Worm (Caenorhabditis elegans) whole organism, late embryonic: ENCODE data around the gene srw-127.

Experiments used
- T23F11.4 ChIP-seq: fragments of 200-800 bp; sonication (Bioruptor generic); optimal IDR thresholded peaks from 2 replicates; lab custom pipeline; 2018; ENCODE audit warnings: mild to moderate bottlenecking, missing genetic modification characterization, missing compliant biosample characterization
- che-1 ChIP-seq: sonication (generic microtip); optimal IDR thresholded peaks from 2 replicates; lab custom pipeline; 2016; ENCODE audit warnings: mild to moderate bottlenecking, missing genetic modification characterization, missing compliant biosample characterization
- dve-1 ChIP-seq: sonication (generic microtip); optimal IDR thresholded peaks from 2 replicates; lab custom pipeline; 2017; ENCODE audit warnings: antibody characterized with exemption, mild to moderate bottlenecking, missing genetic modification characterization, missing compliant biosample characterization
- fkh-6 ChIP-seq: sonication (generic microtip); optimal IDR thresholded peaks from 2 replicates; lab custom pipeline; 2016; ENCODE audit warnings: missing genetic modification characterization, missing compliant biosample characterization
- mec-3 ChIP-seq: sonication (generic microtip); optimal IDR thresholded peaks from 2 replicates; lab custom pipeline; 2016; ENCODE audit warnings: borderline replicate concordance, missing genetic modification characterization, missing compliant biosample characterization
- nfya-1 ChIP-seq: sonication (generic microtip); optimal IDR thresholded peaks from 2 replicates; lab custom pipeline; 2017; ENCODE audit warnings: missing genetic modification characterization, mild to moderate bottlenecking, missing compliant biosample characterization, antibody characterized with exemption, moderate library complexity
- npax-4 ChIP-seq: sonication (generic microtip); optimal IDR thresholded peaks from 2 replicates; lab custom pipeline; 2016; ENCODE audit warnings: missing genetic modification characterization, missing compliant biosample characterization
- pqm-1 ChIP-seq: sonication (generic microtip); optimal IDR thresholded peaks from 2 replicates; lab custom pipeline; 2016; ENCODE audit warnings: missing genetic modification characterization, missing compliant biosample characterization
- sox-4 ChIP-seq: sonication (generic microtip); optimal IDR thresholded peaks from 2 replicates; lab custom pipeline; 2017; ENCODE audit warnings: mild to moderate bottlenecking, missing genetic modification characterization, inconsistent platforms, missing compliant biosample characterization
- zip-5 ChIP-seq: sonication (generic microtip); optimal IDR thresholded peaks from 2 replicates; lab custom pipeline; 2016; ENCODE audit warnings: missing genetic modification characterization, missing compliant biosample characterization

- TF ChIP-seq mec-3 (tag; lab: Kevin White, UChicago): no peak
- no peak for TF ChIP-seq nfya-1
- no peak for TF ChIP-seq che-1 (tag; lab: Kevin White, UChicago)
- no peak for TF ChIP-seq npax-4 (tag; lab: Kevin White, UChicago)
- TF ChIP-seq dve-1 (tag; lab: Kevin White, UChicago): no peak
- no peak for TF ChIP-seq T23F11.4 (GFP tag; lab: Kevin White, UChicago)
- no peak for TF ChIP-seq sox-4 (tag; lab: Kevin White, UChicago)
- TF ChIP-seq pqm-1 (tag; lab: Kevin White, UChicago): no peak
- no peak for TF ChIP-seq fkh-6
- no peak for TF ChIP-seq zip-5 (tag; lab: Kevin White, UChicago)
These were observed 10.3 kb downstream of the srw-127 start for ce11 chrV:7022981-7023380.
